Fruit fly (Drosophila melanogaster): Measurements from ENCODE around the gene CG14621.

The CG14621 gene

dm6 chrX:22443518-22443917 is 509 bp upstream of the CG14621 start:
- TF ChIP-seq insv (GFP tag; optimal IDR thresholded peaks at IDR 0.05) (no peak), unc-4 (GFP tag; IDR thresholded peaks at IDR 0.05; ENCODE audit: partially characterized antibody) (no peak), Antp (GFP tag; optimal IDR thresholded peaks at IDR 0.05) (no peak), CG10654 (GFP tag; optimal IDR thresholded peaks at IDR 0.05) (no peak), HLH3B (GFP tag; IDR thresholded peaks at IDR 0.05) (no peak), CG10959 (GFP tag; IDR thresholded peaks at IDR 0.05) (no peak), CG10267 (tag; optimal IDR thresholded peaks at IDR 0.05) (peak; percentile 1), sisA (GFP tag; IDR thresholded peaks at IDR 0.05) (no peak), Max (GFP tag; optimal IDR thresholded peaks at IDR 0.05) (no peak), CG43689 (GFP tag; IDR thresholded peaks at IDR 0.05) (no peak), bcd (GFP tag; optimal IDR thresholded peaks at IDR 0.05) (no peak), Xbp1 (GFP tag; optimal IDR thresholded peaks at IDR 0.05) (no peak), CG5953 (GFP tag; IDR thresholded peaks at IDR 0.05) (no peak), CG1529 (GFP tag; optimal IDR thresholded peaks at IDR 0.05) (no peak), grn (GFP tag; optimal IDR thresholded peaks at IDR 0.05) (no peak), CG6791 (GFP tag; IDR thresholded peaks at IDR 0.05; ENCODE audit: partially characterized antibody) (0 out of 3 replicates have a peak, but pooled peaks have one; percentile 22), Scr (GFP tag; IDR thresholded peaks at IDR 0.05; ENCODE audit: partially characterized antibody) (no peak), CG1792 (GFP tag; optimal IDR thresholded peaks at IDR 0.05) (no peak), Neu2 (GFP tag; optimal IDR thresholded peaks at IDR 0.05; ENCODE audit: borderline replicate concordance) (no peak), CG15073 (GFP tag; optimal IDR thresholded peaks at IDR 0.05) (no peak), mld (GFP tag; IDR thresholded peaks at IDR 0.05; ENCODE audit: partially characterized antibody) (no peak), CG8388 (GFP tag; optimal IDR thresholded peaks at IDR 0.05) (no peak), D (optimal IDR thresholded peaks at IDR 0.05) (no peak), D (GFP tag; optimal IDR thresholded peaks at IDR 0.05) (no peak), NC2α (GFP tag; optimal IDR thresholded peaks at IDR 0.05) (no peak), CG42726 (GFP tag; IDR thresholded peaks at IDR 0.05; ENCODE audit: partially characterized antibody) (no peak), bowl (GFP tag; IDR thresholded peaks at IDR 0.05) (no peak), CrebB (tag; optimal IDR thresholded peaks at IDR 0.05) (no peak), Side (GFP tag; optimal IDR thresholded peaks at IDR 0.05) (no peak), CG4404 (GFP tag; IDR thresholded peaks at IDR 0.05) (no peak), CG10565 (GFP tag; optimal IDR thresholded peaks at IDR 0.05) (no peak), CG8089 (GFP tag; optimal IDR thresholded peaks at IDR 0.05) (no peak), zen2 (GFP tag; IDR thresholded peaks at IDR 0.05; ENCODE audit: partially characterized antibody) (peak; percentile 37; the same call in 2 of the 3 replicates), CG18599 (GFP tag; optimal IDR thresholded peaks at IDR 0.05) (no peak), CG5180 (GFP tag; optimal IDR thresholded peaks at IDR 0.05) (no peak), sd (tag; optimal IDR thresholded peaks at IDR 0.05) (no peak), btn (GFP tag; optimal IDR thresholded peaks at IDR 0.05) (no peak), dmrt11E (tag; optimal IDR thresholded peaks at IDR 0.05) (no peak), CG31365 (tag; optimal IDR thresholded peaks at IDR 0.05) (no peak), br (optimal IDR thresholded peaks at IDR 0.05) (no peak), CG14014 (GFP tag; IDR thresholded peaks at IDR 0.05) (no peak), CG32772 (GFP tag; IDR thresholded peaks at IDR 0.05) (no peak), CG6175 (GFP tag; IDR thresholded peaks at IDR 0.05) (no peak), CG4360 (GFP tag; IDR thresholded peaks at IDR 0.05) (no peak), CG4820 (GFP tag; optimal IDR thresholded peaks at IDR 0.05) (no peak), CG2202 (tag; optimal IDR thresholded peaks at IDR 0.05) (no peak), pros (GFP tag; optimal IDR thresholded peaks at IDR 0.05) (no peak), CG2116 (GFP tag; optimal IDR thresholded peaks at IDR 0.05) (peak; percentile 43), esg (GFP tag; conservative IDR thresholded peaks at IDR 0.05) (no peak), CG4328 (GFP tag; optimal IDR thresholded peaks at IDR 0.05) (no peak), CG8359 (GFP tag; optimal IDR thresholded peaks at IDR 0.05; ENCODE audit: borderline replicate concordance) (no peak), CG10366 (GFP tag; IDR thresholded peaks at IDR 0.05) (no peak)
